Worm (Caenorhabditis elegans): ENCODE data around the gene F38B2.2.

The F38B2.2 gene

DNA sequence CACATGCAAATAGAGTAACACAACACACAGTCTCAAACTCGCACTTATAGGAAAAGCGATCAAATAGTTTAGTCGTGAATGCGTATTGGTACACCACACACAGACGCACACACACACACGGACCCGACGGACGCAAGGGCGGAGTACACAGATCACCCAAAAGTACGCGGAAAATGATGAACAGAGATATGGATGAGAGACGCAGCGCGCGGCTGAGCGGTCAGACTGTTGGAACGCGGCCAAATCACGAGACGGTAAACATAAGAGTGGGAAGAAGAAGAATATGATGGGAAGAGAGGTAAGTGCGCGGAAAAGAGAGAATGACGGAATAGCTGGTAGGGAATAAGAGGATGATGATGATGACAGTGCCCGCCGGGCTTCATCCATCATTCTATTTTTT is 31.1 kb downstream of the F38B2.2 start (continued):
- no peak for TF ChIP-seq fos-1 (tag; optimal IDR thresholded peaks at IDR 0.05)
- TF ChIP-seq nhr-23 (tag; optimal IDR thresholded peaks at IDR 0.05): peak; percentile 87
- no peak for TF ChIP-seq nhr-237 (tag; optimal IDR thresholded peaks at IDR 0.05)
- no peak for TF ChIP-seq snpc-4 (tag; optimal IDR thresholded peaks at IDR 0.05)
- peak; percentile 43 for TF ChIP-seq tbx-2 (tag; optimal IDR thresholded peaks at IDR 0.05)
- TF ChIP-seq elt-3 (tag; optimal IDR thresholded peaks at IDR 0.05): no peak
- TF ChIP-seq nhr-25 (tag; optimal IDR thresholded peaks at IDR 0.05): peak; percentile 67
- TF ChIP-seq egl-27 (tag; optimal IDR thresholded peaks at IDR 0.05): no peak
- TF ChIP-seq R02D3.7 (tag; optimal IDR thresholded peaks at IDR 0.05): no peak
- no peak for TF ChIP-seq fkh-10 (GFP tag; optimal IDR thresholded peaks at IDR 0.05)
- TF ChIP-seq jun-1 (tag; optimal IDR thresholded peaks at IDR 0.05): no peak
- no peak for TF ChIP-seq egl-5 (tag; optimal IDR thresholded peaks at IDR 0.05)
- TF ChIP-seq nhr-76 (tag; optimal IDR thresholded peaks at IDR 0.05): no peak
- TF ChIP-seq ZK546.5 (tag; optimal IDR thresholded peaks at IDR 0.05): no peak
- TF ChIP-seq hmg-11 (tag; optimal IDR thresholded peaks at IDR 0.05): no peak
- TF ChIP-seq nhr-43 (tag; optimal IDR thresholded peaks at IDR 0.05; ENCODE audit: poor library complexity, severe bottlenecking): peak; percentile 82
- no peak for TF ChIP-seq ceh-9 (tag; optimal IDR thresholded peaks at IDR 0.05)
- TF ChIP-seq fkh-2 (tag; optimal IDR thresholded peaks at IDR 0.05): no peak
- TF ChIP-seq ceh-82 (tag; optimal IDR thresholded peaks at IDR 0.05): no peak
- peak; percentile 30 for TF ChIP-seq nfya-1 (tag; optimal IDR thresholded peaks at IDR 0.05; ENCODE audit: insufficient read depth)
- TF ChIP-seq ama-1 (optimal IDR thresholded peaks at IDR 0.05): no peak
- TF ChIP-seq ztf-4 (tag; optimal IDR thresholded peaks at IDR 0.05): no peak
- no peak for TF ChIP-seq nhr-67 (tag; optimal IDR thresholded peaks at IDR 0.05)
- no peak for TF ChIP-seq aly-2 (tag; optimal IDR thresholded peaks at IDR 0.05)

DNA sequence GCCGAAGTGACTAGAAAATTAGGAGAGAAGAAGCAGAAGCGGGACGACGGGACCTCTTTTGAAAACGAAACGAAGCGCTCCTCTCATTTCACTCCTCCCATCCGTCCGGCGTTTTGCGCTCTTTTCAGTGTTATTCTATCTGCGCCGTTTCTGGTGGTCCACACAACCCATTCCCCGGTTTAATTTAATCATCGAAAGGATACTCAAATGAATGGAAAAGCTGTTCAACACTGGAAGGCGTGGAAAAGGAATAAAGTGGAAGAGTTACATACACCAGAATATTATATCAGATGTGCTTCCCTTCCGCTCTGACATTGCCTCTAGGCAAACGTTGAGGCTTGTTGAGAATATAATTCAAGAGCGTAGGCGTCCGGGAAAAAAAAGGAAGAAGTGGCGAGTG is 34.1 kb downstream of the F38B2.2 start:
- peak; percentile 13 for TF ChIP-seq hmg-11 (tag; optimal IDR thresholded peaks at IDR 0.05)
- TF ChIP-seq nfya-1 (tag; optimal IDR thresholded peaks at IDR 0.05; ENCODE audit: insufficient read depth): no peak
- TF ChIP-seq skn-1 (tag; optimal IDR thresholded peaks at IDR 0.05): no peak

DNA sequence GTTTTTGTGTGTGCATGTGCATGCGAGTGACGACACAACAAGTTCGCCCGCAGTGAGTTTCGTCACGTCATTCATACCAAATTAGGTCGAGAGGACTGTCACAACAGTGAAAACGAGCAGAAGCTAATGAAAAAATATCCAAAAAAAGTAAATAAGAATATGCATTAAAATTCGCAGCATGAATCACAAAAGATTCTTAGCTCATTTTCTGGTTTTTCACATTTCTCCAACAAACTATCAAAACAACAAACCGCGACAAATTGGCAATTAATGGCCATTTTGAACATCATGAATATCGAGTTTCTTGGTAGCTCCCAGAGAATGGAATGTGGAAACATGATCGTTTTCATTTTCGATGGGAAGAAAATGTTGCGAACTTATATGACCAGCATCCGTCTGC is 35.6 kb downstream of the F38B2.2 start:
- TF ChIP-seq nfya-1 (tag; optimal IDR thresholded peaks at IDR 0.05; ENCODE audit: insufficient read depth) (no peak), ceh-82 (tag; optimal IDR thresholded peaks at IDR 0.05) (no peak), lin-39 (tag; optimal IDR thresholded peaks at IDR 0.05) (no peak), ztf-11 (tag; optimal IDR thresholded peaks at IDR 0.05) (no peak), egl-27 (tag; optimal IDR thresholded peaks at IDR 0.05) (no peak), pqm-1 (tag; optimal IDR thresholded peaks at IDR 0.05) (no peak), nhr-76 (tag; optimal IDR thresholded peaks at IDR 0.05) (no peak), mdl-1 (tag; optimal IDR thresholded peaks at IDR 0.05) (no peak), snpc-4 (tag; optimal IDR thresholded peaks at IDR 0.05) (no peak)

DNA sequence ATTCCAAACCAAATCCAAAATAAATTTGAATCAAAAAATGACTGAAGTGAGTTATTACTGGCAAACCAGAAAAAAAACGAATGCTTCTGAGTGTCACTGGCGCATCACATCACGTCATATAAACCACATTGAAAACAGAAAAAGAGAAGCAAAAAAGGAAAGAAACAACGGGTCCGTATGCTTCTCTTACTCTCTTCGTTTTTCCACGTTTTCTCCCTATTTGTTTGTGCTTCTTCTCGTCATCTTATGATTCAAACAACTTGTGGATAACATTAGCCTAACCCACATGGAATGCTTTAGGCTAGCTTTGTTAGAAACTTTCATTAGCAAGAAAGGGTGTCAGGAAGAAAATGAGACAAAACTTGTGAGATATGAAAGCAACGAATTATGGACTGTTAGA is 37.7 kb downstream of the F38B2.2 start:
- TF ChIP-seq fkh-10 (GFP tag; optimal IDR thresholded peaks at IDR 0.05): no peak
- TF ChIP-seq hmg-11 (tag; optimal IDR thresholded peaks at IDR 0.05): peak; percentile 14
- peak; percentile 21 for TF ChIP-seq nfya-1 (tag; optimal IDR thresholded peaks at IDR 0.05; ENCODE audit: insufficient read depth)

DNA sequence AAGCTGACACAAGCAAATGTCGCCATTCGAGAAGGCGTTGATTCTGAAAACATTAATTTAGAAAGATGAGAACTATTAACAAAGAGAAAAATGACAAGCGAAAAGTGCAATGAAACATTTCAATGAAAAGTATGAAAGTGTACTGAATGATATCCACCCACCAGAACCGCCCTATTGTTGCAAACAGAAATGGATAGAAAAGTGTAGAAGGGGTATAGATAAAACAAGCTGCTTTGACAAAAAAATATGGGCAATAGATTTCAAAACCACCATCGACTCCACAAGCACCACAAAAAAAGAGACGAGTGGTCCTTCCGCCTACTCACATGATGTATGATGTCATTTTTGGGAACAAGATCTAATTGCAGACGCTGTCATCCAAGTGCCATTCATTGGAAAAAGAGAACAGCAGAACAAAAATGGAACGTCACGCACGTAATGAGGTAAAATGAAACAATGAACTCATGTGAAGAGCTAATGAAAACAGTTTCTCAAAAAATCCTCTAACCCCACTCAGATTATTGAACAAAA is 38.5 kb downstream of the F38B2.2 start, which contains the start of gene C34F6.10:
TSS of gene C34F6.10 (minus strand) at position 51 of the 531 bp plus-strand sequence.
- TF ChIP-seq nfya-1 (tag; optimal IDR thresholded peaks at IDR 0.05; ENCODE audit: insufficient read depth): peak; percentile 5
- peak; percentile 16 for TF ChIP-seq lsy-12 (tag; optimal IDR thresholded peaks at IDR 0.05)
- peak; percentile 5 for TF ChIP-seq ama-1 (optimal IDR thresholded peaks at IDR 0.05)
- TF ChIP-seq lin-39 (tag; optimal IDR thresholded peaks at IDR 0.05): peak; percentile 1
- no peak for TF ChIP-seq nhr-12 (tag; optimal IDR thresholded peaks at IDR 0.05)
- TF ChIP-seq aly-2 (tag; optimal IDR thresholded peaks at IDR 0.05): no peak

Data from whole organism, L3 larva.